Fruit fly (Drosophila melanogaster): ENCODE results near the gene Pect.

Pect gene

dm6 chr2L:13158510-13158909 is 45.1 kb upstream of the Pect start, which contains the start of gene Pk34A:
Pk34A (plus strand) TSS chr2L:13158810.
- no peak for TF ChIP-seq Blimp-1 (GFP tag; optimal IDR thresholded peaks at IDR 0.05)
- no peak for TF ChIP-seq CG31627 (GFP tag; optimal IDR thresholded peaks at IDR 0.05)
- TF ChIP-seq CG4318 (GFP tag; optimal IDR thresholded peaks at IDR 0.05) = no peak
- TF ChIP-seq CG11902 (GFP tag; optimal IDR thresholded peaks at IDR 0.05) = no peak
- TF ChIP-seq dac (GFP tag; optimal IDR thresholded peaks at IDR 0.05) = no peak
- TF ChIP-seq pdm3 (GFP tag; optimal IDR thresholded peaks at IDR 0.05) = no peak
- TF ChIP-seq CG16779 (tag; optimal IDR thresholded peaks at IDR 0.05) = no peak
- no peak for TF ChIP-seq Sox14 (GFP tag; optimal IDR thresholded peaks at IDR 0.05)
- no peak for TF ChIP-seq achi (GFP tag; optimal IDR thresholded peaks at IDR 0.05)
- TF ChIP-seq Hr4 (GFP tag; optimal IDR thresholded peaks at IDR 0.05) = no peak

DNA sequence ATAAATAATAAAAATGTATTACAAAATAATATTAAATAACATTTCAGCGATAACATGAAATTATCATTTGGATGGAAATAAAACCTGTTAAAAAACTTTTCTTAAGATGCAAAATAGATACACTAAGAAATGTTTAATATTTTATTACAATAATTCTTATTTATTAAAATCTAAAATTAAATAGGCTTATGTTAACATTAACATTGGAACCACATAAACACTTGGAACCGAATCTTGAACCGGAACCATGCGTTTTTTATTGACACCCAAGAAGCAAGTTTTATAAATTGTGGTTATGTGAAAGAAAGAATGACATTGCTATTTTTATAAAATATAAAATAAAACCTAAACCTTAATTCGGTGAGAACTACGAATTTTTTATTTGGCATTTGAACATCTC is 43.3 kb upstream of the Pect start, which contains the start of gene kmg:
Gene kmg (plus strand): TSS at position 301 of the 400 bp plus-strand sequence.
- TF ChIP-seq CG32006 (GFP tag; optimal IDR thresholded peaks at IDR 0.05) = no peak
- TF ChIP-seq Eip75B (GFP tag; optimal IDR thresholded peaks at IDR 0.05) = no peak

DNA sequence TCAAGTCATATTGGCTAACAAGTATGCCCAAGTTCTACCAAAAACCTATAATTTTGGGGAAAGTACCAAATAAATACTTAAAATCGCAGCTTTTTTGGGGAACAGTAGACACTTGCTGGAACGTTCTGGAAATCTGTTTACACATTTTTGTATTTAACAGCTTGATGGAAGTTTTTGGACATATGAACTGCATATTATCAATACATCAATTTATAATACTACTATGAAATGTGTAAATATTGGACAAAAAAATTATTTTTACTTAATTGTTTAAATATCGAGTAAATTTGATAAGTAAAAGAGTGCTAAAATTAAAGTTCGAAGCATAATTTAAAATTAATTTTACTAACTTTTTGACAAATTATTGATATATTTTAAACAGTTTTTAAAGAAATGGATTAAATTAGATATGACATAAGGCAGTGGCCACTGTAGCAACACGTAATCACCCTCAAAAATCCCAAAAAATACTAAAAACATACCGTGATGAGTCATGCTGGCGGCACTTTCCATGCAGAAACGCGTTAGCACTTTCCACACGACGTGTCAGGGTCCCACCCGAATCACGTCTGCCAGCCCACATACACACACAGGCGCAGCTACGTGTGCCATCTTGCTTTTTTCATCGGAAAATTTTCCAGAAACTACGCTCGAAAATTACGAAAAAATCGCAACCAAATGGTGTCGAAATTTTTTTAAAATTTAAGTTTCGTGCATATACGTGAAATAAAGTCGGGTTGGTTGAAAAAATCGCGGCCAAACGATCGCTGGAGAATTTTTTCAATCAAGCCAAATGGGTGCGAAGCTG is 38.4 kb upstream of the Pect start, which contains the start of gene Sirt1:
Gene Sirt1 (plus strand): TSS at position 571 of the 808 bp plus-strand sequence.
- TF ChIP-seq fd59A (GFP tag; optimal IDR thresholded peaks at IDR 0.05) (peak; percentile 75), Eip75B (GFP tag; optimal IDR thresholded peaks at IDR 0.05) (peak; percentile 74), CG3032 (tag; optimal IDR thresholded peaks at IDR 0.05) (peak; percentile 87), CG16779 (tag; optimal IDR thresholded peaks at IDR 0.05) (peak; percentile 4), CG15336 (GFP tag; IDR thresholded peaks at IDR 0.05) (peak; percentile 82), dac (GFP tag; optimal IDR thresholded peaks at IDR 0.05) (no peak), CG31627 (GFP tag; optimal IDR thresholded peaks at IDR 0.05) (peak; percentile 86), pdm3 (GFP tag; optimal IDR thresholded peaks at IDR 0.05) (peak; percentile 76), Sox102F (GFP tag; optimal IDR thresholded peaks at IDR 0.05) (peak; percentile 32), CG8319 (GFP tag; optimal IDR thresholded peaks at IDR 0.05) (no peak), CG6276 (GFP tag; optimal IDR thresholded peaks at IDR 0.05) (peak; percentile 80), svp (GFP tag) (no peak), Ets21C (GFP tag; optimal IDR thresholded peaks at IDR 0.05) (peak; percentile 65), Sox15 (GFP tag; optimal IDR thresholded peaks at IDR 0.05) (peak; percentile 88), Sox14 (GFP tag; optimal IDR thresholded peaks at IDR 0.05) (peak; percentile 74), CG8632 (GFP tag; optimal IDR thresholded peaks at IDR 0.05) (peak; percentile 87), CG6854 (GFP tag; optimal IDR thresholded peaks at IDR 0.05) (peak; percentile 75), eg (GFP tag; IDR thresholded peaks at IDR 0.05) (peak; percentile 61; the same call in 2 of the 3 replicates), CG6808 (GFP tag; optimal IDR thresholded peaks at IDR 0.05) (peak; percentile 78), CG11762 (GFP tag; optimal IDR thresholded peaks at IDR 0.05; ENCODE audit: insufficient read depth) (peak; percentile 74), CG32006 (GFP tag; optimal IDR thresholded peaks at IDR 0.05) (peak; percentile 90), Ets96B (tag; optimal IDR thresholded peaks at IDR 0.05) (peak; percentile 87), Lpt (GFP tag; optimal IDR thresholded peaks at IDR 0.05) (peak; percentile 60), lz (GFP tag; optimal IDR thresholded peaks at IDR 0.05) (peak; percentile 82), achi (GFP tag; optimal IDR thresholded peaks at IDR 0.05) (peak; percentile 84), esn (GFP tag; optimal IDR thresholded peaks at IDR 0.05) (peak; percentile 85), Blimp-1 (GFP tag; optimal IDR thresholded peaks at IDR 0.05) (peak; percentile 78), CG10669 (GFP tag; optimal IDR thresholded peaks at IDR 0.05) (peak; percentile 76), spab (GFP tag; optimal IDR thresholded peaks at IDR 0.05) (peak; percentile 70), fd85E (GFP tag; optimal IDR thresholded peaks at IDR 0.05) (no peak), CG11294 (GFP tag; IDR thresholded peaks at IDR 0.05) (peak; percentile 63; the same call in 1 of the 2 replicates), CG8119 (GFP tag; IDR thresholded peaks at IDR 0.05) (peak; percentile 78), CG1621 (tag; optimal IDR thresholded peaks at IDR 0.05) (peak; percentile 41), CG34406 (GFP tag; optimal IDR thresholded peaks at IDR 0.05) (peak; percentile 87), Gug (GFP tag; IDR thresholded peaks at IDR 0.05) (no peak; the same call in none of the 2 replicates), CG11902 (GFP tag; optimal IDR thresholded peaks at IDR 0.05) (peak; percentile 76), topi (GFP tag; optimal IDR thresholded peaks at IDR 0.05) (peak; percentile 77), CG10631 (GFP tag; optimal IDR thresholded peaks at IDR 0.05) (peak; percentile 92), acj6 (GFP tag; optimal IDR thresholded peaks at IDR 0.05) (peak; percentile 88), ss (GFP tag; optimal IDR thresholded peaks at IDR 0.05) (peak; percentile 6 to 80), CG7368 (GFP tag; optimal IDR thresholded peaks at IDR 0.05) (peak; percentile 66), Eip78C (GFP tag) (peak; percentile 90)
